Fruit fly (Drosophila melanogaster) Kc167 (cell line): Measurements from ENCODE around the gene CG8312.

Experiments
- Myc ChIP-seq: fragments of >200 bp; optimal IDR thresholded peaks from 2 replicates; lab custom pipeline; 2017; ENCODE audit warnings: missing external identifiers
- Sin3A ChIP-seq: fragments of >200 bp; optimal IDR thresholded peaks from 2 replicates; lab custom pipeline; 2018; ENCODE audit warnings: missing external identifiers
- ttk ChIP-seq: sonication (Bioruptor generic); optimal IDR thresholded peaks from 2 replicates; lab custom pipeline; 2017; ENCODE audit warnings: missing external identifiers

dm6 chr3R:9612217-9612616 lies 21.1 kb downstream of the CG8312 start:
- TF ChIP-seq Sin3A (lab: Kevin White, UChicago) (no peak), ttk (lab: Kevin White, UChicago) (no peak), Myc (lab: Kevin White, UChicago) (no peak)
